Worm (Caenorhabditis elegans) whole organism, young adult: ENCODE results near the gene C44C10.3.

Experiments used
- B0336.3 ChIP-seq: fragments of 200-800 bp; sonication (Bioruptor generic); IDR thresholded peaks from 2 replicates; pipeline ENCODE4 v1.3.6; 2022; ENCODE audit warnings: missing genetic modification characterization, missing compliant biosample characterization
- F23B12.7 ChIP-seq: sonication (generic microtip); optimal IDR thresholded peaks from 2 replicates; lab custom pipeline; 2017; ENCODE audit warnings: missing genetic modification characterization, mild to moderate bottlenecking, missing compliant biosample characterization, antibody characterized with exemption, moderate library complexity; ENCODE audit not compliant: insufficient read depth
- F52B5.7 ChIP-seq: sonication (generic microtip); optimal IDR thresholded peaks from 2 replicates; lab custom pipeline; 2016; ENCODE audit warnings: mild to moderate bottlenecking, missing genetic modification characterization, missing compliant biosample characterization
- F57C9.4 ChIP-seq: sonication (generic microtip); optimal IDR thresholded peaks from 2 replicates; lab custom pipeline; 2017; ENCODE audit warnings: mild to moderate bottlenecking, missing genetic modification characterization, missing compliant biosample characterization
- K11D2.4 ChIP-seq: fragments of 200-800 bp; sonication (Bioruptor generic); IDR thresholded peaks from 2 replicates; pipeline ENCODE4 v1.3.6; 2022; ENCODE audit warnings: missing genetic modification reagents, missing genetic modification characterization, missing compliant biosample characterization
- Y56A3A.18 ChIP-seq: fragments of 200-800 bp; sonication (Bioruptor generic); IDR thresholded peaks from 2 replicates; pipeline ENCODE4 v1.3.6; 2022; ENCODE audit warnings: missing genetic modification reagents, missing genetic modification characterization, missing compliant biosample characterization
- Y79H2A.3 ChIP-seq: fragments of 200-800 bp; sonication (Bioruptor generic); conservative IDR thresholded peaks from 2 replicates; pipeline ENCODE4 v1.3.6; 2022; ENCODE audit warnings: missing genetic modification reagents, missing genetic modification characterization, missing compliant biosample characterization
- Y95B8A.8 ChIP-seq: fragments of 200-800 bp; sonication (Bioruptor generic); IDR thresholded peaks from 2 replicates; pipeline ENCODE4 v1.3.6; 2022; ENCODE audit warnings: missing genetic modification reagents, missing genetic modification characterization, missing compliant biosample characterization
- akir-1 ChIP-seq: fragments of 200-800 bp; sonication (Bioruptor generic); optimal IDR thresholded peaks from 2 replicates; lab custom pipeline; 2018; ENCODE audit warnings: mild to moderate bottlenecking, missing genetic modification characterization, moderate library complexity, missing compliant biosample characterization
- aptf-3 ChIP-seq: fragments of 200-800 bp; sonication (Bioruptor generic); IDR thresholded peaks from 2 replicates; pipeline ENCODE4 v1.3.6; 2022; ENCODE audit warnings: missing genetic modification characterization, missing compliant biosample characterization
- ccch-3 ChIP-seq: fragments of 200-800 bp; sonication (Bioruptor generic); optimal IDR thresholded peaks from 2 replicates; lab custom pipeline; 2018; ENCODE audit warnings: mild to moderate bottlenecking, missing genetic modification characterization, missing compliant biosample characterization
- cebp-2 ChIP-seq: fragments of 200-800 bp; sonication (Bioruptor generic); IDR thresholded peaks from 2 replicates; pipeline ENCODE4 v1.3.6; 2022; ENCODE audit warnings: missing genetic modification characterization, missing compliant biosample characterization
- ceh-27 ChIP-seq: fragments of 200-800 bp; sonication (Bioruptor generic); optimal IDR thresholded peaks from 2 replicates; lab custom pipeline; 2018; ENCODE audit warnings: mild to moderate bottlenecking, missing genetic modification characterization, moderate library complexity, missing compliant biosample characterization
- ceh-91 ChIP-seq: fragments of 200-800 bp; sonication (Bioruptor generic); IDR thresholded peaks from 2 replicates; pipeline ENCODE4 v1.3.6; 2022; ENCODE audit warnings: missing genetic modification reagents, missing genetic modification characterization, missing compliant biosample characterization
- chd-7 ChIP-seq: sonication (generic microtip); optimal IDR thresholded peaks from 2 replicates; lab custom pipeline; 2016; ENCODE audit warnings: mild to moderate bottlenecking, missing genetic modification characterization, moderate library complexity, missing compliant biosample characterization
- dox-1 ChIP-seq: fragments of 200-800 bp; sonication (Bioruptor generic); IDR thresholded peaks from 2 replicates; pipeline ENCODE4 v1.3.6; 2022; ENCODE audit warnings: missing genetic modification reagents, missing genetic modification characterization, missing compliant biosample characterization
- dpl-1 ChIP-seq: fragments of 150-350 bp; optimal IDR thresholded peaks from 2 replicates; lab custom pipeline; 2014; ENCODE audit warnings: missing biosample characterization, missing genetic modification reagents, missing genetic modification characterization
- efl-1 ChIP-seq: fragments of 150-350 bp; optimal IDR thresholded peaks from 2 replicates; lab custom pipeline; 2014; ENCODE audit warnings: missing biosample characterization, missing genetic modification reagents, missing genetic modification characterization
- egl-44 ChIP-seq: fragments of 200-800 bp; sonication (Bioruptor generic); IDR thresholded peaks from 2 replicates; pipeline ENCODE4 v1.3.6; 2022; ENCODE audit warnings: missing genetic modification reagents, missing genetic modification characterization, missing compliant biosample characterization
- ets-4 ChIP-seq: fragments of 200-800 bp; sonication (Bioruptor generic); optimal IDR thresholded peaks from 2 replicates; lab custom pipeline; 2018; ENCODE audit warnings: mild to moderate bottlenecking, missing genetic modification characterization, missing compliant biosample characterization
- hmg-1.2 ChIP-seq: fragments of 200-800 bp; sonication (Bioruptor generic); IDR thresholded peaks from 2 replicates; pipeline ENCODE4 v1.3.6; 2022; ENCODE audit warnings: missing genetic modification reagents, missing genetic modification characterization, missing compliant biosample characterization
- hsf-1 ChIP-seq: fragments of 200-800 bp; sonication (Bioruptor generic); IDR thresholded peaks from 2 replicates; pipeline ENCODE4 v1.3.6; 2022; ENCODE audit warnings: missing genetic modification reagents, missing genetic modification characterization, missing compliant biosample characterization
- let-526 ChIP-seq: fragments of 200-800 bp; sonication (Bioruptor generic); IDR thresholded peaks from 2 replicates; pipeline ENCODE4 v1.3.6; 2022; ENCODE audit warnings: missing genetic modification reagents, missing genetic modification characterization, missing compliant biosample characterization
- lin-35 ChIP-seq, 3 experiments: fragments of 150-350 bp in 2 of 3; sonication (generic microtip) in 1 of 3; optimal IDR thresholded peaks; 2 replicates each; lab custom pipeline; 2014 to 2018; ENCODE audit warnings: missing biosample characterization in 3 of 3, missing genetic modification characterization in 3 of 3, missing genetic modification reagents in 3 of 3
- lin-54 ChIP-seq: fragments of 200-800 bp; sonication (Bioruptor generic); optimal IDR thresholded peaks from 2 replicates; lab custom pipeline; 2018; ENCODE audit warnings: mild to moderate bottlenecking, missing genetic modification characterization, missing compliant biosample characterization
- madf-10 ChIP-seq: sonication (generic microtip); optimal IDR thresholded peaks from 2 replicates; lab custom pipeline; 2016; ENCODE audit warnings: mild to moderate bottlenecking, missing genetic modification characterization, missing compliant biosample characterization
- madf-3 ChIP-seq: fragments of 200-800 bp; sonication (Bioruptor generic); IDR thresholded peaks from 2 replicates; pipeline ENCODE4 v1.3.6; 2022; ENCODE audit warnings: missing genetic modification reagents, missing genetic modification characterization, missing compliant biosample characterization
- madf-6 ChIP-seq: fragments of 200-800 bp; sonication (Bioruptor generic); IDR thresholded peaks from 2 replicates; pipeline ENCODE4 v1.3.6; 2022; ENCODE audit warnings: missing genetic modification reagents, missing genetic modification characterization, missing compliant biosample characterization
- nfya-1 ChIP-seq: sonication (generic microtip); optimal IDR thresholded peaks from 2 replicates; lab custom pipeline; 2017; ENCODE audit warnings: antibody characterized with exemption, missing compliant biosample characterization, missing genetic modification characterization, borderline replicate concordance; ENCODE audit not compliant: insufficient read depth
- nfya-2 ChIP-seq: fragments of 200-800 bp; sonication (Bioruptor generic); IDR thresholded peaks from 2 replicates; pipeline ENCODE4 v1.3.6; 2022; ENCODE audit warnings: missing genetic modification reagents, missing genetic modification characterization, missing compliant biosample characterization
- nhr-27 ChIP-seq: fragments of 200-800 bp; sonication (Bioruptor generic); optimal IDR thresholded peaks from 2 replicates; lab custom pipeline; 2018; ENCODE audit warnings: mild to moderate bottlenecking, missing genetic modification characterization, moderate library complexity, missing compliant biosample characterization
- pha-4 ChIP-seq: fragments of 150-350 bp; sonication (generic microtip); optimal IDR thresholded peaks from 2 replicates; lab custom pipeline; 2014; ENCODE audit warnings: missing biosample characterization, missing genetic modification reagents, missing genetic modification characterization
- rcor-1 ChIP-seq: fragments of 200-800 bp; sonication (Bioruptor generic); IDR thresholded peaks from 2 replicates; pipeline ENCODE4 v1.3.6; 2022; ENCODE audit warnings: missing genetic modification reagents, missing genetic modification characterization, missing compliant biosample characterization
- rec-8 ChIP-seq, 2 experiments: sonication (generic microtip); optimal IDR thresholded peaks; 2 replicates each; lab custom pipeline; 2016; ENCODE audit warnings: mild to moderate bottlenecking in 2 of 2, missing genetic modification characterization in 2 of 2, missing genetic modification reagents in 2 of 2, missing genotype in 2 of 2, missing biosample characterization in 1 of 2, missing compliant biosample characterization in 1 of 2, moderate library complexity in 1 of 2
- rpc-1 ChIP-seq, 2 experiments: fragments of 150-350 bp in 1 of 2; sonication (generic microtip) in 1 of 2; optimal IDR thresholded peaks; 2 replicates each; lab custom pipeline; 2014 to 2018; ENCODE audit warnings: missing biosample characterization in 1 of 2, missing genetic modification characterization in 1 of 2, missing genetic modification reagents in 1 of 2, missing genotype in 1 of 2
- snpc-1.1 ChIP-seq: sonication (generic microtip); optimal IDR thresholded peaks from 2 replicates; lab custom pipeline; 2017; ENCODE audit warnings: missing genetic modification characterization, mild to moderate bottlenecking, missing compliant biosample characterization, antibody characterized with exemption, moderate library complexity, missing genotype, missing genetic modification reagents; ENCODE audit not compliant: insufficient read depth
- snpc-4 ChIP-seq, 5 experiments: fragments of 150-350 bp in 1 of 5; sonication (generic microtip) in 4 of 5; optimal IDR thresholded peaks; 2 replicates each; lab custom pipeline; 2014 to 2018; ENCODE audit warnings: missing genetic modification characterization in 5 of 5, missing biosample characterization in 3 of 5, antibody characterized with exemption in 2 of 5, mild to moderate bottlenecking in 2 of 5, missing compliant biosample characterization in 2 of 5, missing genotype in 2 of 5, moderate library complexity in 2 of 5, missing genetic modification reagents in 1 of 5
- sptf-2 ChIP-seq: fragments of 200-800 bp; sonication (Bioruptor generic); optimal IDR thresholded peaks from 2 replicates; lab custom pipeline; 2018; ENCODE audit warnings: mild to moderate bottlenecking, missing genetic modification characterization, missing compliant biosample characterization
- tbp1 ChIP-seq: fragments of 200-800 bp; sonication (Bioruptor generic); optimal IDR thresholded peaks from 2 replicates; lab custom pipeline; 2018; ENCODE audit warnings: mild to moderate bottlenecking, missing genetic modification characterization, missing compliant biosample characterization
- tbx-9 ChIP-seq: sonication (generic microtip); optimal IDR thresholded peaks from 2 replicates; lab custom pipeline; 2016; ENCODE audit warnings: borderline replicate concordance, missing genetic modification characterization, inconsistent platforms, missing compliant biosample characterization
- tlf-1 ChIP-seq: fragments of 200-800 bp; sonication (Bioruptor generic); optimal IDR thresholded peaks from 2 replicates; lab custom pipeline; 2018; ENCODE audit warnings: mild to moderate bottlenecking, missing genetic modification characterization, missing compliant biosample characterization
- unc-62 ChIP-seq: fragments of 150-350 bp; optimal IDR thresholded peaks from 2 replicates; lab custom pipeline; 2014; ENCODE audit warnings: missing biosample characterization, missing genetic modification reagents, missing genetic modification characterization
- ztf-18 ChIP-seq: sonication (generic microtip); optimal IDR thresholded peaks from 2 replicates; lab custom pipeline; 2016; ENCODE audit warnings: missing genotype, mild to moderate bottlenecking, missing genetic modification characterization, missing compliant biosample characterization
- ztf-22 ChIP-seq: fragments of 200-800 bp; sonication (Bioruptor generic); optimal IDR thresholded peaks from 2 replicates; lab custom pipeline; 2018; ENCODE audit warnings: mild to moderate bottlenecking, missing genetic modification characterization, moderate library complexity, missing compliant biosample characterization
- ztf-3 ChIP-seq: fragments of 200-800 bp; sonication (Bioruptor generic); optimal IDR thresholded peaks from 2 replicates; lab custom pipeline; 2018; ENCODE audit warnings: mild to moderate bottlenecking, missing genetic modification characterization, missing compliant biosample characterization

C44C10.3 gene

DNA sequence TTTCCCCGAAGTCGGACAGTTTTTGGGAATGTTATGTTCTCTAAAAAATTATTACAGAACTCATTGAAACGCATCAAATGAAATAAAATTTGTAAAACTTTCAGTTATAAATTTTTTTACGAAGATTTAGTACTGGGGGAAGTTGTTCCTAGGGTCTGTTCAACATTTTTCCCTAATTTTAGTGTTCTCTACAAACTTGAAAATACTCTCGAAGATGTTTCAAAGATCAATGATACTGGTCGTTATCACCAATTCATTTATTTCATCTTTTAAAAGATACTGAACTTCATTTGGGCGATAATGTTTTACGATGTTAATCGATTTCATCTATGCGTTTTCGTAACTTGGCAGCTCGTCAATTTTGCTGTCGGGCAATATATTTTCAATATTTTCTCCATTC, at the start of gene C44C10.3:
TSS of gene C44C10.3 (plus strand) at position 301 of the 400 bp plus-strand sequence.
- TF ChIP-seq egl-44 (GFP tag; lab: Robert Waterston, UW) (no peak), madf-3 (GFP tag; lab: Robert Waterston, UW) (no peak), Y95B8A.8 (GFP tag; lab: Robert Waterston, UW) (no peak), sptf-2 (GFP tag; lab: Kevin White, UChicago) (no peak), nfya-2 (GFP tag; lab: Robert Waterston, UW) (no peak), dpl-1 (GFP tag; lab: Kevin White, UChicago) (no peak), F52B5.7 (tag; lab: Kevin White, UChicago) (no peak), nfya-1 (tag; lab: Kevin White, UChicago) (no peak)

DNA sequence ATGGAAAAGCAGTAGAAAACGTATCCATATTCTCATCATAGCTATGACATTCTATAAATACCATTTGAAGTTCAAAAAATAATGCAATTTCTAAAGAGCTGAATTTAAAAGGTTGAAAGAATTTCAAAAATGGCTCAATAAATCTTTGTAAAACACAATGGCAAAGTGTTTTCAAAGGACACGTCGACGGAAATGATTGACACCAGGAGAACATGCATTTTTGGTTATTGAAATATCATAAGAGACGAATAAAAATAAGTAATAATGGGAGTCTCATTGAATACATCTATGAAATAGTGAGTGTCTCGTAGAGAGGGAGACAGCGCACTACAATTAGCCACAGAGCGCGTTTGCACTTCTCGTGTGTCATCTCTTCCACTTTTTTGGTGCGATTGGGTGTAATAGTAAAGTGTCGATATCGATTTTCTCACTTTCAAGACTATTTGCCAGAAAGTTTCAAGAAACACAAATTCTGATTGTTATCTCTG, 45.8 kb upstream of the C44C10.3 start, which contains the start of gene T04F8.2:
TSS of gene T04F8.2 (minus strand) at position 51 of the 488 bp plus-strand sequence.
- TF ChIP-seq ceh-91 (GFP tag; lab: Robert Waterston, UW) (no peak), hsf-1 (GFP tag; lab: Robert Waterston, UW) (no peak), Y56A3A.18 (GFP tag; lab: Robert Waterston, UW) (no peak), nhr-27 (no peak), let-526 (GFP tag; lab: Robert Waterston, UW) (no peak), madf-6 (GFP tag; lab: Robert Waterston, UW) (no peak), snpc-1.1 (tag; lab: Kevin White, UChicago) (no peak), cebp-2 (GFP tag; lab: Robert Waterston, UW) (no peak), akir-1 (GFP tag; lab: Kevin White, UChicago) (no peak), aptf-3 (GFP tag; lab: Robert Waterston, UW) (no peak), ztf-22 (GFP tag; lab: Kevin White, UChicago) (no peak), tbx-9 (tag; lab: Kevin White, UChicago) (no peak), ceh-27 (GFP tag; lab: Kevin White, UChicago) (peak; percentile 39), tbp1 (GFP tag; lab: Kevin White, UChicago) (no peak), rcor-1 (GFP tag; lab: Robert Waterston, UW) (no peak), K11D2.4 (no peak), F57C9.4 (tag; lab: Kevin White, UChicago) (no peak), B0336.3 (GFP tag; lab: Robert Waterston, UW) (no peak), nfya-2 (GFP tag; lab: Robert Waterston, UW) (no peak), ztf-3 (GFP tag; lab: Kevin White, UChicago) (no peak), lin-54 (no peak), hmg-1.2 (GFP tag; lab: Robert Waterston, UW) (peak; percentile 40; the same call in 1 of the 2 replicates), tlf-1 (GFP tag; lab: Kevin White, UChicago) (no peak), pha-4 (tag; lab: Kevin White, UChicago) (no peak), rec-8 (tag; optimal IDR thresholded peaks at IDR 0.05; lab: Kevin White, UChicago) (no peak), rpc-1 (optimal IDR thresholded peaks at IDR 0.05; lab: Kevin White, UChicago) (no peak), rpc-1 (tag; optimal IDR thresholded peaks at IDR 0.05; lab: Kevin White, UChicago) (no peak), ztf-18 (no peak), Y79H2A.3 (GFP tag; lab: Robert Waterston, UW) (no peak), efl-1 (GFP tag; lab: Kevin White, UChicago) (no peak), dox-1 (peak; percentile 52; the same call in 1 of the 2 replicates), unc-62 (no peak), ccch-3 (GFP tag; lab: Kevin White, UChicago) (no peak), madf-3 (GFP tag; lab: Robert Waterston, UW) (no peak), snpc-4 (GFP tag; optimal IDR thresholded peaks at IDR 0.05; lab: Kevin White, UChicago) (no peak), snpc-4 (tag; optimal IDR thresholded peaks at IDR 0.05; lab: Kevin White, UChicago) (peak in 1 of 4 experiments; percentile 32), lin-35 (GFP tag; optimal IDR thresholded peaks at IDR 0.05; lab: Kevin White, UChicago) (no peak), chd-7 (tag; lab: Kevin White, UChicago) (no peak), madf-10 (no peak), egl-44 (GFP tag; lab: Robert Waterston, UW) (no peak), F23B12.7 (tag; lab: Kevin White, UChicago) (peak; percentile 53), ets-4 (GFP tag; lab: Kevin White, UChicago) (no peak)
